Worm (Caenorhabditis elegans): Measurements from ENCODE around the gene Y57G11C.14.

The Y57G11C.14 gene

ce11 chrIV:14760845-14761244, 38.3 kb upstream of the Y57G11C.14 start, which contains the start of gene ptp-5.2:
TSS of gene ptp-5.2 (minus strand) at chrIV:14760945.
- TF ChIP-seq eor-1 (tag; optimal IDR thresholded peaks at IDR 0.05) = no peak
- TF ChIP-seq egl-27 (tag; optimal IDR thresholded peaks at IDR 0.05) = no peak
- TF ChIP-seq ceh-82 (tag; optimal IDR thresholded peaks at IDR 0.05) = no peak

ce11 chrIV:14763348-14763747, 35.8 kb upstream of the Y57G11C.14 start:
- TF ChIP-seq nfya-1 (tag; optimal IDR thresholded peaks at IDR 0.05; ENCODE audit: insufficient read depth) = peak; percentile 69
- TF ChIP-seq nhr-23 (tag; optimal IDR thresholded peaks at IDR 0.05) = peak; percentile 28
- TF ChIP-seq lin-39 (tag; optimal IDR thresholded peaks at IDR 0.05) = peak; percentile 56
- TF ChIP-seq snpc-4 (tag; optimal IDR thresholded peaks at IDR 0.05) = peak; percentile 31
- peak; percentile 28 for TF ChIP-seq mdl-1 (tag; optimal IDR thresholded peaks at IDR 0.05)
- peak; percentile 50 for TF ChIP-seq lin-15B (tag; optimal IDR thresholded peaks at IDR 0.05)
- peak; percentile 8 for TF ChIP-seq ceh-28 (tag; optimal IDR thresholded peaks at IDR 0.05)
- TF ChIP-seq elt-2 (tag; optimal IDR thresholded peaks at IDR 0.05) = peak; percentile 26
- TF ChIP-seq hmg-11 (tag; optimal IDR thresholded peaks at IDR 0.05) = peak; percentile 54
- TF ChIP-seq pqm-1 (tag; optimal IDR thresholded peaks at IDR 0.05) = peak; percentile 4
- TF ChIP-seq ama-1 (optimal IDR thresholded peaks at IDR 0.05) = peak; percentile 34
- peak; percentile 32 for TF ChIP-seq elt-1 (tag; optimal IDR thresholded peaks at IDR 0.05)

ce11 chrIV:14763938-14764718, 35.0 kb upstream of the Y57G11C.14 start:
- TF ChIP-seq lsy-12 (tag; optimal IDR thresholded peaks at IDR 0.05) (no peak), ama-1 (optimal IDR thresholded peaks at IDR 0.05) (peak; percentile 68)

ce11 chrIV:14764719-14765173, 34.4 kb upstream of the Y57G11C.14 start:
- no peak for TF ChIP-seq ztf-4 (tag; optimal IDR thresholded peaks at IDR 0.05)
- no peak for TF ChIP-seq eor-1 (tag; optimal IDR thresholded peaks at IDR 0.05)
- TF ChIP-seq snpc-4 (tag; optimal IDR thresholded peaks at IDR 0.05) = peak; percentile 82
- no peak for TF ChIP-seq hmg-11 (tag; optimal IDR thresholded peaks at IDR 0.05)
- TF ChIP-seq nhr-11 (tag; optimal IDR thresholded peaks at IDR 0.05) = no peak
- TF ChIP-seq tbx-2 (tag; optimal IDR thresholded peaks at IDR 0.05) = no peak
- no peak for TF ChIP-seq elt-2 (tag; optimal IDR thresholded peaks at IDR 0.05)
- TF ChIP-seq elt-1 (tag; optimal IDR thresholded peaks at IDR 0.05) = no peak
- no peak for TF ChIP-seq sea-2 (GFP tag; optimal IDR thresholded peaks at IDR 0.05)
- peak; percentile 29 for TF ChIP-seq nhr-43 (tag; optimal IDR thresholded peaks at IDR 0.05; ENCODE audit: poor library complexity, severe bottlenecking)
- TF ChIP-seq elt-3 (tag; optimal IDR thresholded peaks at IDR 0.05) = no peak
- TF ChIP-seq lin-39 (tag; optimal IDR thresholded peaks at IDR 0.05) = no peak
- TF ChIP-seq nhr-76 (tag; optimal IDR thresholded peaks at IDR 0.05) = no peak

ce11 chrIV:14765336-14765735, 33.8 kb upstream of the Y57G11C.14 start, which contains the start of gene Y57G11C.5:
TSS of gene Y57G11C.5 (minus strand) at chrIV:14765436.
- TF ChIP-seq ceh-82 (tag; optimal IDR thresholded peaks at IDR 0.05) (no peak), nhr-23 (tag; optimal IDR thresholded peaks at IDR 0.05) (no peak), tbx-2 (tag; optimal IDR thresholded peaks at IDR 0.05) (no peak), nhr-43 (tag; optimal IDR thresholded peaks at IDR 0.05; ENCODE audit: poor library complexity, severe bottlenecking) (no peak), unc-62 (GFP tag; optimal IDR thresholded peaks at IDR 0.05) (no peak), elt-2 (tag; optimal IDR thresholded peaks at IDR 0.05) (no peak), nhr-28 (tag; optimal IDR thresholded peaks at IDR 0.05) (no peak), nhr-77 (tag; optimal IDR thresholded peaks at IDR 0.05) (no peak), nhr-25 (tag; optimal IDR thresholded peaks at IDR 0.05) (no peak), ama-1 (optimal IDR thresholded peaks at IDR 0.05) (no peak), ceh-28 (tag; optimal IDR thresholded peaks at IDR 0.05) (no peak)

ce11 chrIV:14766382-14766781, 32.7 kb upstream of the Y57G11C.14 start, which contains the start of gene vti-1:
TSS of gene vti-1 (minus strand) at chrIV:14766665.
- TF ChIP-seq egl-27 (tag; optimal IDR thresholded peaks at IDR 0.05) (no peak), ama-1 (optimal IDR thresholded peaks at IDR 0.05) (peak; percentile 7)

Measured in whole organism, L3 larva.